Worm (Caenorhabditis elegans) whole organism, L1 larva: ENCODE measurements around the gene F21C10.9.

Experiments
- ceh-82 ChIP-seq, 3 experiments: fragments of 150-350 bp in 1 of 3; sonication (generic microtip) in 2 of 3; optimal IDR thresholded peaks; 2 replicates each; lab custom pipeline; 2014 to 2017; ENCODE audit warnings: missing biosample characterization in 3 of 3, missing genetic modification characterization in 3 of 3
- efl-1 ChIP-seq, 4 experiments: fragments of 150-350 bp; optimal IDR thresholded peaks in 3 of 4; peaks in 1 of 4; 1 replicate in 1 of 4; 2 replicates in 3 of 4; lab custom pipeline; 2014; ENCODE audit warnings: missing biosample characterization in 2 of 4, missing genetic modification characterization in 2 of 4, missing genetic modification reagents in 2 of 4
- egl-27 ChIP-seq, 2 experiments: fragments of 150-350 bp in 1 of 2; sonication (generic microtip); optimal IDR thresholded peaks; 3 replicates each; lab custom pipeline; 2017 to 2018; ENCODE audit warnings: missing biosample characterization in 2 of 2, missing genetic modification characterization in 2 of 2, missing genetic modification reagents in 2 of 2
- ets-5 ChIP-seq: fragments of 200-800 bp; sonication (Bioruptor generic); IDR thresholded peaks from 2 replicates; pipeline ENCODE4 v1.3.6; 2022; ENCODE audit warnings: missing genetic modification characterization, missing compliant biosample characterization
- fkh-10 ChIP-seq: sonication (generic microtip); optimal IDR thresholded peaks from 2 replicates; lab custom pipeline; 2017; ENCODE audit warnings: missing biosample characterization, missing genetic modification reagents, missing genetic modification characterization
- hlh-4 ChIP-seq: sonication (generic microtip); optimal IDR thresholded peaks from 2 replicates; lab custom pipeline; 2016; ENCODE audit warnings: mild to moderate bottlenecking, missing genetic modification characterization, missing compliant biosample characterization
- nhr-11 ChIP-seq: fragments of 150-350 bp; optimal IDR thresholded peaks from 2 replicates; lab custom pipeline; 2014; ENCODE audit warnings: missing biosample characterization, missing genetic modification characterization
- nhr-28 ChIP-seq: fragments of 150-350 bp; optimal IDR thresholded peaks from 2 replicates; lab custom pipeline; 2014; ENCODE audit warnings: missing biosample characterization, missing genetic modification characterization
- pag-3 ChIP-seq: sonication (generic microtip); optimal IDR thresholded peaks from 2 replicates; lab custom pipeline; 2017; ENCODE audit warnings: missing genetic modification characterization, mild to moderate bottlenecking, missing compliant biosample characterization, antibody characterized with exemption, borderline replicate concordance; ENCODE audit not compliant: insufficient read depth
- unc-130 ChIP-seq: fragments of 150-350 bp; optimal IDR thresholded peaks from 2 replicates; lab custom pipeline; 2017; ENCODE audit warnings: missing biosample characterization, missing genetic modification characterization, inconsistent platforms
- unc-62 ChIP-seq: fragments of 150-350 bp; optimal IDR thresholded peaks from 2 replicates; lab custom pipeline; 2014; ENCODE audit warnings: missing biosample characterization, missing genetic modification reagents, missing genetic modification characterization

- TF ChIP-seq egl-27 (tag; optimal IDR thresholded peaks at IDR 0.05; lab: Kevin White, UChicago) (no peak), efl-1 (optimal IDR thresholded peaks at IDR 0.05; lab: Kevin White, UChicago) (no peak), efl-1 (GFP tag; optimal IDR thresholded peaks at IDR 0.05 in 1 of 2; lab: Kevin White, UChicago) (no peak), ceh-82 (tag; optimal IDR thresholded peaks at IDR 0.05; lab: Kevin White, UChicago) (no peak), fkh-10 (no peak), pag-3 (no peak), nhr-11 (no peak), ets-5 (no peak), unc-62 (no peak), nhr-28 (no peak), unc-130 (tag; lab: Kevin White, UChicago) (no peak), hlh-4 (tag; lab: Kevin White, UChicago) (no peak)
Measured at ce11 chrV:9092209-9092608, 6.3 kb downstream of the F21C10.9 start, which contains the start of gene T27E4.1.
